Fruit fly (Drosophila melanogaster): Measurements from ENCODE around the gene Ccm3.

The Ccm3 gene

DNA sequence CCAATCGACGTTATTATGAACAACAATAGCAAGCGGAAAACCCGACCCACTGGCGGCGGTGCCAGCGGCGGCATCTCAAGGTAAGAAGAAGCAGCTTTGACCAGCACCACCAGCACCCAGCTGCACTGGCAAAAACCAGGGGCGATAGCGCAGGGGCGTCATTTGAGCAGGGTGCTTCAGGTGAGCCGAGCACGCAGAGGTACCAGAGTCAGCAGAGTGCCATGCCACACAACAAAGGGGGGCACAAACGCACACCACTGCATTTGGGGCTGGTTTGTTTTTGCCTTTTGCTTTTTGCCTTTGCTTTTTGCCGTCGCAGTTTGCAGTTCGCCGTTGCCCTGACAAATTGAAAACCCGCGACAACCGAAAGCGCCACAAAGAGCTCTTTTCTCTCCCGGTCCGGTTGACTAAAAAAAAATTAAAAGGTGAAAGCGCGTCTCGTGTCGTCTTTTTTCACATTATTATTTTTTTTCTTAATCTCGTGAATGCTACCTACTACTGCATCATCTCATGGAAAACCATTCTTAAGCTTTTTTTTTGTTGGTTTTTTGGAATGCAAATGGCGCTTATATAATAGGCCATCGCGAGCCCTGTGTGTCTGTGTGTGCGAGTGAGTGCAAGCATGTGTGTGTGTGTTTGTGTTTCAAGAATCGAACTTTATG, 37.5 kb downstream of the Ccm3 start:
- TF ChIP-seq CTCF (optimal IDR thresholded peaks at IDR 0.05) (no peak), CG8478 (optimal IDR thresholded peaks at IDR 0.05) (no peak)

DNA sequence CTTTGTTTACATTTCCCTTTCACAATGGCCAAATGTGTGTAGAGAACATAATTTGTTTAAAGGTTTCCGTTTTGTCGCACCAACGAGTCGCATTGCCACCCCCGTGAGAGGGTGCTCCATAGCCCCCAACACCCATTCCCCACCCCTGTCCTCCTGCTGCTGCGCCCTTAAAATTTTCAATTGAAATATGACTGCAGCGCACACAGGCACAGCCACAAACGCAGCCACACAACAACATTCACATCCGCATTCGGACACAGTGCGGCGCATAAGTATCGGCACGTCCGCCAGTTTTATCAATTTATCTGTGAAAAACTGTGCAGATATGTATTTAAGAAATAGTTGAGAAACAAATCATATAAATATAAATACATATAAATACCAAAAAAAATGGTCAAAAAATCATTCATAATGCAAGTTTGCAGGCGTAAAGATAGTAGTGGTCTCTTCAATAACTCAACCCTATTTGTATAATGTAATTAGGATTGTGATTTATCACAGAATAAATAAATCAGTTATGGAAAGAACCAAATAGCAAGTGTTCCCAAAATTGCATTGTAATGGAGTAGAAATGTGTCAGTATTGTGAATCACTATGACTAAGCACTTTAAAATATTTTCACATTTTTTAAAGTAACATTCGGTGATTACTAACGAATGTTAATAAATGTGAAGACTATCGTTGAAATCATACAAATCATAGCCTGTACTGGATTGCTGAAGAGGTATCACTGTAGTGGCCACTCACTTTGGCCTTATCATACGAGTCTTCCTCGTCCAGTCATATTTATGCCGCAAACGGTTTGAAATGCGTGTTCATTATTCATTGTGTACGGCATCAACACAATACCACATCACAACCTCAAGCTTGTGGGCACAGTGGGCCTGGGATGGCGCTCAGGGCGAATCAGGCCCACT, 38.3 kb downstream of the Ccm3 start:
- TF ChIP-seq CG8478 (optimal IDR thresholded peaks at IDR 0.05) = no peak

DNA sequence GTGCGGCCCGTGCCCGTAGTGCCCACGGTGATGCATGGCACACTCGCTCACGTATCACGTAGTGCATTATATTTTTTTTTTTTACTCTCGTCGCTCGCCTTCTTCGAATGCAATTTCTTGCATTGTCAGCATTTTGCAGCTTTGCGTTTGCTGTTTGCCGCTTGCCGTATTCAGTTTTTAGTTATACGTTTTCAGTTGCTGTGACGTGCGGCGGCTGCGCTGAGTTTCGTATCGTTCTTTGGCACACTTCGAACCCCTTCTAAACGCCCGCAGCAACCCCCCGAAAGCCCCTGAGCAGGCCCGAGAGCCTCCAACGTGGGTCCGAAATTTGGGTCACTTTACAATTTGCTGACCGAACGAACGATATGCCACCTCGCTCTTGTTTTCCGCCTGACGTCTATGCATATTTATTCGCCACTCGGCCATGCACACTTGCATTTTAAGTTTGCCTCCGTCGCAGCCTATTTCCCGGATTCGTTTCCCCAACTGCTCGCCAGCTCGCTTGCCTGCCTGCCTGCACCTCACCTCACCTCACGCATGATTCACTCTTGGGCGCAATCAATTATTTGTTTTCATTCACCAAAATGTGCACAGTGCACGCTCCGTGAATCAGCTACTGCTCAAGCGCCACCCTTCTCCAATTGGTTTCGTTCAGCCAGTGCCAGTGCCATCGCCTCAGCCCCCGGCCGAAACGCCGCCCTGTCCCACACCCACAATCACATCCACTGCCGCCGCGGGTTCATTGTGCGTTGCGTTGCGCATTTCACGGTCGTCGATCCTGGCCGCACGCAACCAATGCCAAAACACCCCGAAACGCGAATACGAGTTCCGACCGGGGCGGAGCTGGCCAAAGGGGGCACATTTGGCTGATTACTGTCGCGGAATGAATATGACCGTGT, 39.2 kb downstream of the Ccm3 start:
- TF ChIP-seq CTCF (optimal IDR thresholded peaks at IDR 0.05) (no peak), CG8478 (optimal IDR thresholded peaks at IDR 0.05) (no peak)

DNA sequence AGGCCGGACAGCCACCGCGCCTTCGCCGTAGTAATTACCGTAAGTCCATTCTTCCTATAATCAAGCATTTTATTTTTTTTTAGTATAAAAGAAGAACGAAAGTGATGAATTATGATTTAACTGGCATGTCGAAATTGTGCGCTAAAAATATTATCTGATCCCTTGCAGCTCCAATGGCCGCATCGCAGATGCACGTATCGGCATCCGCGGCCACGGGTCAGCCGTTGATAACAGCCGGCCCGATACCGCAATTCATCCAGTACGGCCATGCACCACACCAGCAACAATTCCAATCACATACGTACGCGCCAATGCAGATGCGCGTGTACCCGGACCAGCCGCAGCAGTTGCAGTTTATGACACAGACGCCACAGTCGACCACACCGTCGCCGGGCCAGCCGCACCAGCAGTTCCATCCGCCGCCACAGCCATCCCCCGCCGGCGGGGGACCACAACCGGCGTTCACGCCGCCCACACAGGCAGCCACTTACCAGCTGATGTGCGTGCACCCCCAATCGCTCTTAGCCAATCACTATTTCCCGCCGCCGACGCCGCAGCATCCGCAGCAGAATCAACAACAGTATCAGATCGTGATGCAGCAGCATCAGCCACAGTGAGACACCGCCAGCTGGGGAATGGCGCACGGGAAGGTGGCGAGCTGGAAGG, 43.3 kb downstream of the Ccm3 start:
- TF ChIP-seq CG8478 (optimal IDR thresholded peaks at IDR 0.05) = no peak

DNA sequence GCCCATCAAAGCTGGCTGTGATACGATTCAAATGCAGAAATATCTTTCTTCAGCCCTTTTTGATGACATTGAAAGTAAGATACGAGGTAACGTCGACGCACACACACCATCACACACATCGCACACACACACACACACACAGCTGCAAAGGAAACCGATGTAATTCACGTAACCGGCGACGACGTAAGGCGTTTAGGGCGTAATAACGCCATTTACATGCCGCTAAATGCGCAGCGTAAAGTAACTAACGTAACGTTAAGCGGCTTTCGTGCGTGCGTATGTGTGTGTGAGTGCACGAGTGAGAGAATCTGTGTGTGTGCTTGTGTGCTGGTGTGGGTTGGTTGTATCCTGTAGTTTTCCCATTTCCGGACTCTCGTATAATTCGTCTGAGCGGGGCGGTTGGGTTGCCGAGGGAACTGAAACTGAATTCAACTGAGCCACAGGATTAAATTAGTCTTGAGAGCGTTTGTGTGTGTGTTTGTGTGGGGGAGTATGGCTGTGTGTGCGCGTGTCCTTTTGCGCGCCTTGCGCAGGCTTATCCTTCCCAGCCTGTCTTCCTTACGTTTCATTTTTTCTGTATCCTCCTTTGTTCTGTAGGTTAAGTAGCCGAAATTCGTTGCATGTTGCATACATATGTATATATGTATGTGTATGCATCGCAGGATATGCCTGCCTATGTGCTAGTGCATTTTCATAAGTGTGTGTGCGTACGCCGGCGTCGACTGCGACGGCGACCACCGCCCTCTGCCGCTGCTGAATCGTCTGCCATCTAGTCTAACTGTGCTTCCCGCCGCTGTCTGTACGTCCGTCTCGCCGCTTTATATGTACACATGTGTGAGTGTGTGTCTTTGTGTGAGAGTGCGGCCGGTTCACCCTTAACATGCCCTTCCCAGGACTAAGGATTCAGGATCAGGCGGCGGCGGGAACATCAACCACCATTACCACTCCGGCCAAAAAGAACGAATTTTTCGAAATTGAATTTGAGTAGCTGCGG, 46.3 kb downstream of the Ccm3 start:
- TF ChIP-seq CTCF (optimal IDR thresholded peaks at IDR 0.05) (no peak), CG8478 (optimal IDR thresholded peaks at IDR 0.05) (no peak)

DNA sequence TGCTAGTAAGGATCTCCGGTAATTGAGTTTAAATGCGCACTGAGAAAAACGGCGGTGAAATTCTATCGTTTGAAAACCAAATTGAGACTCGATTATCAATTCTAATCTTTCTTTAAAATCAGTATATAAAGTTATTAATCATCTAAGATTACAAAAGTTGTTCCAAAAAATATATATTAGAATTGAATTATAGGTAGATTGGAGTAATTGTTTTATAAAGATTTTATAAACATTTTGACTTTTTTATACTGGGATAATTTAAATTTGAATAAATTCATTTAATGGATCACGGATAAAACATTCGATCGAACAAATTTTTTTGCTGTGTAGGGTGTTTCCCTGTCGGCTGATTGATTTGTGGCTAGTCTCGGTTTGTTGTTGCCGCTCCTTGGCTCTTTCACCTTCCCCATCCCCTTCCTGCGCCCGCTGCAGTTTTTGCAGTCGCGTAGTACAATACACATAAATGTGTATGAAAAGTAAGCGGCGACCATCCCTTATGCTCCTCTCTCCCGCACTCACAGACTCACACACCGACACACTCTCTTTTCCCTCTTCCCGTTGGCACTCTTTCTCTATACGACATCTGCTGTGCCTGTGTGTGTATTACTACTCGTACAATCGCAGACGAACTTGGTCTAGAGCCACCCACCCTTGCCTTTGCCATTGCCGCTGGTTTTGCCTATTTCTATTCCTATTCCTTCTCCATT, 47.2 kb downstream of the Ccm3 start:
- no peak for TF ChIP-seq CG8478 (optimal IDR thresholded peaks at IDR 0.05)
- no peak for TF ChIP-seq CTCF (optimal IDR thresholded peaks at IDR 0.05)

DNA sequence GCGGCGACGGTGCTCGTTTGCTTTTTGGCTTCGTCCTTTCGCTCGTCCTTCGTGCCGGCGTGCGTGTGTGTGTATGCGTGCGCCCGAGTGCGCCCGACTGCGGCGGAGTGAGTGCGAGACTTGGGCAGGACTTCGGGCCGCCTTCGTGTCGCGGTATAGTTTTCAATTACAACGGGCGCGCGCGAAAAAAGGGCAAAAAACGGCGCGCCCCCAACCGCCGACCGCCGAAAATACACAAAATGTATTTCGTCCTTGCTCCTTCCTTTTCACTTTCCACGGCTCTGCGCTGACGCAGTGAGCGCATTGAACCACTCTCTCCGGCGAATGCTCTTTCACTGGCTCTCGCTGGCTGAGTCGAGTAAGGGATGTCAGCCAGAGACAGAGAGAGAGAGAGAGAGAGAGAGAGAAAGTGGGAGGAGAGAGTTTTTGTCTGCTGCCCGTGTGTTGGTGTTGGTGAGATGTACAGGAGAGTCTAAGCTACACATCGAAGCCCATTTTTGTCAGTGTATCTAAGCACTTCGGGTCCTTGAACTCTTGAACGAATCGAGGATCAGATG, 48.7 kb downstream of the Ccm3 start:
- TF ChIP-seq CG8478 (optimal IDR thresholded peaks at IDR 0.05) (no peak), CTCF (optimal IDR thresholded peaks at IDR 0.05) (no peak)

Data from S2 (cell line).